Fruit fly (Drosophila melanogaster) ovary, adult (tissue): Measurements from ENCODE around the gene obst-H.

ENCODE experiments used
- CG17801 ChIP-seq: fragments of 200-800 bp; optimal IDR thresholded peaks from 2 replicates; lab custom pipeline; 2019; ENCODE audit warnings: missing biosample characterization, mild to moderate bottlenecking, missing genetic modification characterization, moderate library complexity; ENCODE audit not compliant: partially characterized antibody

obst-H gene

DNA sequence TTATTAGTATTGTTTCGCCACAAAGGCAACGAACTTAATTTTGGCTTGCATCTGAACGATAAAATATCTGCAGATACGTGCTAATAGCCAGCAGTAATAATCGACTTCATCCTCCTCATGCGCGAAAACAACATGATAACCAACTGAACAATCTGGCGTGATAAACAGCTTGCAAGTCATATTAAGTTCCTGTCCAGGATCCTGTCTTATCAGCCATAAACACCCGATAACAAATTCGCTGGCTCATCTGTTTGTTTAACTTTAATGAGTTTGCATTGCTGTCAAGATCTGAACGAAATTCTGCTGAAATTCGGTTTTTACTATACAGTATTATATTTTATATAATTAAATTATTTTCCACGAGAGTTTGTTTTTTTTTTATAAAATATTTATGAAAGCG lies 15.8 kb downstream of the obst-H start:
- no peak for TF ChIP-seq CG17801 (GFP tag; lab: Kevin White, UChicago)

DNA sequence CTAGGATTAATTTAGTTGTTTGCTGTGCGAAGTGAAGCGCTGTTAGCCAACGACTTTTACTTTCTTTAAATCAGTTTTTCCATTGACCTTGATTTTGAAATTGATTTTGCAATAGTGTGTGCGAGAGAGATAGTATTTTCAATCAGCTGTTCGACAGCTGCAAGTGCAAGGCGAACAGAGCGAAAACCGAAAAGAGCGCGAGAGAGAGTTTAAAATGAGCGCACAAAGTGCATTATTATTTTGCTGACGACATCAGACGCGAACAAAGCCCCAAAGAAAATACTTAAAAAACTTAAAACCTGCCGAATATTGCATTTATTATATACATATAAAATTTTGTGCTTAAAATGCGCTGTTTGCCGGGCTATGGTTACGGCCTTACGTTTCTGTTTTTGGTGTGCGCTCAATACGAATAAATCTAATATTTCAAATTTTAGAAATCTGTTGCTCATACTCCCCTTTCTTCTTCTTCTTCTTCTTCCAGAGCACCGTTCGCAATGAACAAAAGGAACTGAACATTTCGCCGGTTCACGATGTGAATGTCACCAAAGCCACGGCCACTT lies 17.3 kb downstream of the obst-H start:
- peak; percentile 56 for TF ChIP-seq CG17801 (GFP tag; lab: Kevin White, UChicago)

DNA sequence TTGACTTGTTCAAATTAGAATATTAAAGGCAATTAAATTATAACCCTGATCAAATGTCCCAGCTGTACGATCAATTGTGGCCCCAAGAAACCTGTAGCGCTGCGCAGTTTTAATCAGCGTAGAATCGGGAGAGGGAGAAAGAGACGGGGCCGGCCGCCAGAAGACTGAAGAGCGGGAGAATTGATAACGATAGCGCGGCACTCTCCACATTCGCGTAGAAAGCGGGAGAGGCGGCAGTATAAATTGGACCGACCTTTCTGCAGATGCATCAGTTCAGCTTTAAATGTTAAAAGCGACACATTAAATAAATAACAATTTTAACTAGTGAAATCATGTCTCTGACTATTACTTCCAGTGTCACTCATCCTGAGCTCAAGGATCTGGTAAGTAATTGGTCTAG lies 18.3 kb downstream of the obst-H start, which contains the start of gene MsrA:
Gene MsrA, plus strand, starts transcription at position 266 of the 400 bp plus-strand sequence.
- peak; percentile 36 for TF ChIP-seq CG17801 (GFP tag; lab: Kevin White, UChicago)

DNA sequence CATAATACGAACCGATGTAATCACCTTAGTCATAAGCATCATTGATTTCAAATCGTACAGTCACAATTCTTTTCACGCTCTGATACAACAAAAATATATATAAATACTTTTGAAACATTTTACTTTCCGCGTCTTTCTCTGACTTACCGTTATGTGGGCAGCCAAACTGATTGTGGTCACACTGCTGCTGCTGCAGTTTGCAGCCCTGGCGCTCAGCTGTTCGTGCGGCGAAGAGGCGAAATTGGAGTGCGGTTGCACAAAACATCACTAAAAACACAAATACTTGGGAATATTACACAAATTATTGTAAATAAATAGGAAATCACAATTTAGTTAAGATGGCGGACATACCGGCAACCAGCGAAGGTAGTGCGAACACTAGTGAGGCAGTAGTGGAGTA lies 19.6 kb downstream of the obst-H start, which contains the start of the genes gdl and gdl-ORF39:
Gene gdl, plus strand, starts transcription at position 48 of the 400 bp plus-strand sequence.
Gene gdl-ORF39, plus strand, starts transcription at position 48 of the 400 bp plus-strand sequence.
- no peak for TF ChIP-seq CG17801 (GFP tag; lab: Kevin White, UChicago)

DNA sequence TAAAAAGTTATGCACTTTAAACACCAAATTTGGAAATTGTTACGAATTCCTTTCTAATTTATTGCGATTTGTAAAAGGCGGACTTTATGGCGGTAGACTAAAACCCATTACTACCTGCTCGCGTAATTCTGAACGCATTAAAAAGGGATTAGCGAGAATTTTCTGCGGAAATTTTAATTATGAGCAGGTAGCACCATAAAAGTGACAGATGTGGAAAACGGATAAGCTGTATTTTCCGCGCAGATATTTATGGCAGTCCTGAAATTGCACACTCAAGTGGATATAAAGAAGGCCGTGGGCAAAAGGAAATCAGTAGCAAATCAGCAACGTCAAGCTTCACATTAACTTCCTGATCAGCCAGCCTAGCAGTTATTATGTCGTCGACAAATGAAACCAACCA lies 20.3 kb downstream of the obst-H start, which contains the start of gene Z600:
Gene Z600, plus strand, starts transcription at position 312 of the 400 bp plus-strand sequence.
- TF ChIP-seq CG17801 (GFP tag; lab: Kevin White, UChicago), result no peak

DNA sequence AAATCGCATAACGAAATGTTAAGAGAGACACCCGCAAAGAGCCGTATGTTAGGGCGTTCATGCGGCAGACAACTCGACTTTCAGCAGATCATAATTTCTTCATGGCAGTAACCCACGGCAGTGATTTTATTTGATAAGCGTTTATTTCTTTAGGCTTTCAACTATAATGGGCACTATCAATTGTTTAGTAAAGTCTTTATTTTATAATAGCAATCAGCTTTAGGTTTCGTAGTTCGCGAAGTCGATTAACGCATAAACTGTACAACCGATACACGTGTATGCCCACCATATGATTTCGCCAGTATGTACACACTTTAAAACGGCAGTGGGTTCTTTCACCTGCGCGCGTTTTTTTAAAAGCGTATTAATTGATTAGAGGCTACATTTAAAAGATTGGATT lies 20.8 kb downstream of the obst-H start, which contains the start of gene CG7841:
Gene CG7841, minus strand, starts transcription at position 20 of the 400 bp plus-strand sequence.
- peak; percentile 99 for TF ChIP-seq CG17801 (GFP tag; lab: Kevin White, UChicago)

DNA sequence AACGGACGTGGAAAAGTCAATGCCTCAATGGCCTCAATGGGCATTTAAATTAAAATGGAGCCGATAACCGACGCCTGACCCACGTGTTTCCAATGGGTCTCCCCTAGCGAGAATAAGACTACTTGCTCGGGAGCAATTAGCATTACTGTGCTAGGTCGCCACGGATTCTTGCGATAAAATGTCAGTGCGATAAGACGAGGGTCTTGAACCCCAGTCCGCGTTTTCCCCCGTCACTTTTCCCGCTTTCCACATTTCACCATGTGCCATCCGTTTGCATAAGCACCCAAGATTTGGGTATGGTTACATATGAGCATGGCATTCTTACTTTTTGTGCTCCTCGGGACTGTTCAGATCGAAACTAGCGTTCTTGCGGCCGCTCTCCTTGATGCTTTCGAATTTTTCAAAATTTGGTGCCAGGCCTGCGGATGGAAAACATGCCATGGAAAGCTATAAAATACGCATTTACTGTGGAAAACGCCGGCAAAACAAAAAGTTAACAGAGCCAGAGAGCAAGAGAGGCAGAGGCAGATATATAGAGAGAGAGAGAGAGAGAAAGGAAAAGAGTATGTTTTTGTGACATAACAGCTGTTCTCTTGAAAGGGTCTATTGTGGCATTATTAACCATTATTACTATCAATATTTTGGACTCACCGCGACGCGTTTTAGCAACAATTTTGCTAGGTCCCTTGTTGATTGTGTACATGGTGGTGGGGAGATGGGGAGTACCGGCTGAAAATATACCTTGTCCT lies 21.7 kb downstream of the obst-H start:
- TF ChIP-seq CG17801 (GFP tag; lab: Kevin White, UChicago), result no peak

DNA sequence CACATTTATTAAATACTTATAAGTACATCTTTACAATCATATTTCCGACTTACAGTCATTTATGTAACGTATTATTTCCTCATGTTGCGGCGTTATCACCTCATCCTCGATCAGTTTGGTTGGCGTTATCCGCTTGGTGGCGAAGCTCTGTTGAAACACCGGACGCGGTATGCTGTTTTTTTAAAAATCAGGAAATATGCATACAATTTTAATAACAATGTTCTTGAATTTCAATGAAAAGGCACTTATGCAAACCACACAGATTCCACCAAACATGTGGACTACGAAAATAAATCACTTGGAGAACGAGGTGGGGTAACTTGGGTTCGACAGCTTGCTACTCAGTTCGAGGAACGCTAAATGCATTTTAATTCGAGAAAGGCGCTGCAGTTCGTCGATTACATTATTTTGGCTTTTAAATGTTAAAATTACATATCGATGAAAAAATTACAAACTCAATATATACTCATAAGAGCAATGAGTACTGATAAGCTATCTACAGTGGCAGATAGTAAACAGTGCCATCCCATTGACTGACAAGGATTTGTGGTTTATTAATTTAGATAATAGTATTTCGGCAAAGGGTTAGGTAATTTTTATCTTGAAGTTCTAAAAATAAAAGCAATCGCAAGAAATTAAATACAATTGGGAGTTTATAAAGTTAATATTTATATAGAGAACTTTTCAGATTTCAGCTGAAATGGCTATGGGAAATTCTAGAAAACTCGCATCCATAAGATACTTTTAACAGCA lies 22.7 kb downstream of the obst-H start:
- TF ChIP-seq CG17801 (GFP tag; lab: Kevin White, UChicago), result no peak

DNA sequence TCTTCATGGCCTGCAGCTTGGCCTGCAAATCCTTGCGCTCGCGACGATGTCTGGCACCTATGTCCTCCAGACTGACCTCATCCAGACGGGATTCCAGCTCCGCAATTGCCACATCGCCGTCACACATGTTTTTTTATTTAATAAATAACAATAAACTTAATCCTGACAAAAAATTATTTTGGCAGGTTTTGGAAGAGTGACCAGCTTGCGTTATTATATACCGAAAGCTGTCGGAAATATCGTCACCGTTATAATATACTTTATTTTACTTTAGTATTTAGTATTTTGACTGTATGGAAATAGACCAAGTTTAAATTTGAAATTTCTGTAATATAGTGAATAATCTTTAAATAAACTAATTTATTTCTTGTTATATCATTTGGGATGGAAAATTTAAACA lies 24.4 kb downstream of the obst-H start, which contains the start of gene CG7857:
Gene CG7857, minus strand, starts transcription at position 208 of the 400 bp plus-strand sequence.
- no peak for TF ChIP-seq CG17801 (GFP tag; lab: Kevin White, UChicago)

DNA sequence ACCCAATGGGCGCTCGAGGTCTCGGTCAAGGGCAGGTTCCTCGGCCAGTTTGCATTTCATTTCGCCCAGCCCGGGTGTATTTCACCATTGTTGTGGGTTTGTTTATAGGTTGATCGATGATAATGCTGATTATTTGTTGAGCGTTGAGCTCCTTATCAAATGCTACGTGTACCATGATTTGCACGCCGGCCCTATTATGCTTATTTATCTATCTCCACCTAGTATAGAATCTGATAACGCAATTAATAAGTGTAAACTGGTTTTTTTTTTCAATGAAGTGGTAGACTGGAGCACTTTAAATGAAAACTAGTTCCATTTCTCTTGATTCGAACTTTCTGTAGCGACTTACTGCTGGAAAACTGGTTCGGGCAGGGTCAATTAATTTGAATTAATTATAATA lies 26.8 kb downstream of the obst-H start:
- no peak for TF ChIP-seq CG17801 (GFP tag; lab: Kevin White, UChicago)

DNA sequence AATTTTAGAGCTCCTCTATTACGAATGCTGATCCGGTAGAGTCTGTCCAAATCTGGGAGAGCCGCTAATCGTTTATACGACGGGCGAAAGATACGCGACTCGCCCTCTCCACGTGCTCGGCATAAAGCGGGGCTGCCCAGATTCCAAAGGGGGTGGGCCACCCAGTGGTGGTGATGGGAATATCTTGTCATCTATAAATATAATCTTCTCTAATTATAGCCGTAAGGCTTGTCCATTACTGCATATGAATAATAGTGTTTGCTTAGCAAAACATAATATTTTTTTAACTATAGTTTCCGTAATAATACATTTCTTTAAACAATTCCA lies 27.4 kb downstream of the obst-H start:
- TF ChIP-seq CG17801 (GFP tag; lab: Kevin White, UChicago), result no peak

DNA sequence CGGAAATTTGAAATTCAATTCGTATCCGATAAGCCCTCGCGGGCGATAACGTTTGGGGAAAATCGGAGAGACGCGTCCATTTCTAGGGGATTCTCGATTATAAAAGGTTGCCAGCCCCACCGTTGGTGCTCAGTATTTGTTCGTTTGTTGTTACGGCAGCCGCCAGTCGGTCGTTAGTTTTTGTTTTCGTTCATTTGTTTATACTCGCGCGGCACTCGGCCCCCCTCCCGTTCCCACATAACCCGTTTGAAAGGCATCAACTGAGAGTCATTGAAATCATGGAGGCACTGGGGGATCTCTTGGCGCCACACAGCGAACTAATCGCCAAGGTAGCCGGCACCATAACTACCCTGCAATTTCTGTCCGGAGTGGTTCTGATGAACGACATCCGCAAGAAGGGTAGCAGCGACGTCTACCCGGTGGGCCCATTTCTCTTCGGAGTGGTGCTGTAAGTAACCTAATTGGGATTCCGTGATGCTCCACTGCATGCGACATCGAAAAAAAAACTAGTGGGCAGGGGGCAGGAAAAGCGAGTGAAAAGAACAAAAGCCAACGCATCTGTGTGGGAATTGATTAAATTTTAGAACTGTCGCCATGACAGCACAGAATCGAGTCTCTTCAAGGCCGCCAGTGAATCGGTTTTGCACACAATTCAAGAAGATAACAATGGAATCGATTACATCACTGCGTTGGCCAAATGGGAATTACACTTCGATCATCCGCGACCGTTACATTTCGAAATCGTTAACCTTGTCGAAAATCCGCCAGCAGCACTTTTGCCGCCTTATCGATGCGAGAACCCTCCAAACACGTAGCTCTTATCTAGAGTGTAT lies 28.0 kb downstream of the obst-H start, which contains the start of gene CG7272:
Gene CG7272, plus strand, starts transcription at position 126 of the 833 bp plus-strand sequence.
- TF ChIP-seq CG17801 (GFP tag; lab: Kevin White, UChicago), result peak; percentile 1

DNA sequence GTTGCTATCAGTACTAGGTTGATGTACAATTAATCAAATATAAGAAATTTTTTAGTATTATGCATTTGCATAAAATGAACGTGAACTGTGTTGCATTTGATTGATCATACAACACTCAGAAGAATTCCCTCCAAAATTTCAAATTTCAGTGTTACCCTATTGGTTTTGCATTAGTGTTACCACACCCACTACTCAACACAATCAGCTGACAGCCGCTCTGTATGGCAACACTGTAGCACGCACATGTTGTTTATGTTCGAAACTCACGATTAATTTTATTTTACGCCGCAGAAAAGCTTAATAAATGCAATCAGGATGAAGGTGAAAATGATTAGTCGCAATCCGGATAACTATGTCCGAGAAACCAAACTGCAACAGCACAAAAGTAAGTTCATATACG lies 30.3 kb downstream of the obst-H start, which contains the start of gene CG7275:
Gene CG7275, plus strand, starts transcription at position 215 of the 400 bp plus-strand sequence.
- TF ChIP-seq CG17801 (GFP tag; lab: Kevin White, UChicago), result no peak

DNA sequence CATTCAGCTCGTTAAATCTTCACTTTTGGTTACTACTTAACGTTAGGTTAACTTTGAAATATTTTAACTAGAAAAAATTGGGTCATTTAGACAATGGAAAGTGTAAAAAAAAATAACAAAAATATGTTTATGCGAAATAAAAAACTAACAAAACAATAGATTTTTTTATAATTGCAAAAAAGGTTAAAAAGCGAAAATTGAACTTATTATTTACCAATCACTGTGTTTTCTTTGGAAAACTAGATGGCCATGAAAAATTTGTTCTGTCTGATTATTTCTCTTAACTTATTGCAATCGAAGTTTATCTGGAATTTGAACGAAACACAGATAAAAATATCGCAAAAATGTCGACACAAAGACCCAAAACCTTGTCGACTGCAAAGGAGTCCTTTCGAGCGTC lies 31.1 kb downstream of the obst-H start, which contains the start of gene CG7276:
Gene CG7276, plus strand, starts transcription at position 301 of the 400 bp plus-strand sequence.
- TF ChIP-seq CG17801 (GFP tag; lab: Kevin White, UChicago), result no peak
